Worm (Caenorhabditis elegans): Measurements from ENCODE around the gene cdh-10.
A peak's percentile ranks its signal among the peaks of the same experiment; 100 is the strongest.

The cdh-10 gene

DNA sequence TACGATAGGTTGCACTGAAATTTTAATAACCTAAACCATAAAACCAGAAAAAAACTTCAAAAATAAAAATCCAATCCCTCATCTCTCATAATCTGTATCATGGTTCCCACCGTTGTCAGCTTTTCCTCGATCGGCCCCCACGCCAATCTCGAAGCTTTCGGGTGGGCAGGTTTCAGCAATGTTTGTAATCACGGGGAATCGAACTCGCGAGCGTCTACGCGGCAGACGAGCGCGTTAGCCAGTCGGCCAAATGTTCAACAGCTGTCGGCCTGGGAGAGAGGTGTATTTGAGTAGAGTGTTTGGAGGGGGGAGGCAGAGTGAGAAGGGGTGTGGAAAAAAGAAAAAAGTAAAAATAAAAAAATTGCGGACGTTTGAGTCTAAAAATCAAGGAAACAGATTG lies 54.7 kb downstream of the cdh-10 start:
- TF ChIP-seq eyg-1 (tag; optimal IDR thresholded peaks at IDR 0.05) (peak; percentile 94), ceh-22 (tag; optimal IDR thresholded peaks at IDR 0.05) (peak; percentile 61), ttx-3 (tag; optimal IDR thresholded peaks at IDR 0.05) (peak; percentile 86), F13H6.1 (tag; optimal IDR thresholded peaks at IDR 0.05) (peak; percentile 80), hlh-8 (tag; optimal IDR thresholded peaks at IDR 0.05) (peak; percentile 88), sdc-2 (tag; optimal IDR thresholded peaks at IDR 0.05) (peak; percentile 80), ceh-48 (tag; optimal IDR thresholded peaks at IDR 0.05) (peak; percentile 70), ceh-19 (GFP tag; optimal IDR thresholded peaks at IDR 0.05) (peak; percentile 91), syd-9 (tag; optimal IDR thresholded peaks at IDR 0.05) (peak; percentile 88), mec-3 (tag; optimal IDR thresholded peaks at IDR 0.05; ENCODE audit: borderline replicate concordance) (peak; percentile 66), ceh-2 (tag; optimal IDR thresholded peaks at IDR 0.05) (peak; percentile 74), Y22D7AL.16 (tag; optimal IDR thresholded peaks at IDR 0.05) (peak; percentile 76), unc-86 (tag; optimal IDR thresholded peaks at IDR 0.05) (peak; percentile 87), hlh-13 (GFP tag; optimal IDR thresholded peaks at IDR 0.05) (peak; percentile 82), hlh-15 (tag; optimal IDR thresholded peaks at IDR 0.05) (peak; percentile 72), elt-4 (tag; optimal IDR thresholded peaks at IDR 0.05) (no peak), T23F11.4 (GFP tag; optimal IDR thresholded peaks at IDR 0.05) (peak; percentile 80), unc-42 (tag; optimal IDR thresholded peaks at IDR 0.05) (peak; percentile 68), fkh-10 (GFP tag; optimal IDR thresholded peaks at IDR 0.05) (peak; percentile 65), fax-1 (tag; optimal IDR thresholded peaks at IDR 0.05) (peak; percentile 81), fkh-6 (tag; optimal IDR thresholded peaks at IDR 0.05) (peak; percentile 85), pat-9 (tag; optimal IDR thresholded peaks at IDR 0.05) (peak; percentile 76), ceh-30 (tag; optimal IDR thresholded peaks at IDR 0.05) (peak; percentile 83), nfya-1 (tag; optimal IDR thresholded peaks at IDR 0.05) (peak; percentile 85), hlh-6 (tag; optimal IDR thresholded peaks at IDR 0.05) (peak; percentile 93), ceh-9 (tag; optimal IDR thresholded peaks at IDR 0.05) (peak; percentile 1), K02D7.2 (tag; optimal IDR thresholded peaks at IDR 0.05) (peak; percentile 83), ceh-45 (GFP tag; IDR thresholded peaks at IDR 0.05) (peak; percentile 80; the same call in 1 of the 2 replicates), rnt-1 (tag; optimal IDR thresholded peaks at IDR 0.05) (peak; percentile 87), che-1 (tag; optimal IDR thresholded peaks at IDR 0.05) (peak; percentile 81), ceh-31 (tag; optimal IDR thresholded peaks at IDR 0.05) (peak; percentile 89), madf-2 (tag; optimal IDR thresholded peaks at IDR 0.05) (peak; percentile 77), ama-1 (optimal IDR thresholded peaks at IDR 0.05) (no peak), ceh-14 (tag; optimal IDR thresholded peaks at IDR 0.05) (peak; percentile 89), pros-1 (tag; optimal IDR thresholded peaks at IDR 0.05) (peak; percentile 58), odd-2 (tag; optimal IDR thresholded peaks at IDR 0.05) (peak; percentile 72), unc-55 (GFP tag; optimal IDR thresholded peaks at IDR 0.05) (no peak), tbx-2 (tag; optimal IDR thresholded peaks at IDR 0.05) (peak; percentile 94), lim-6 (tag; optimal IDR thresholded peaks at IDR 0.05) (peak; percentile 71), ceh-34 (tag; optimal IDR thresholded peaks at IDR 0.05) (peak; percentile 89), elt-2 (tag; optimal IDR thresholded peaks at IDR 0.05) (peak; percentile 92), pqm-1 (tag; optimal IDR thresholded peaks at IDR 0.05) (peak; percentile 83), pax-1 (tag; optimal IDR thresholded peaks at IDR 0.05) (no peak), tbx-7 (tag; optimal IDR thresholded peaks at IDR 0.05) (peak; percentile 61), sox-2 (GFP tag; IDR thresholded peaks at IDR 0.05) (peak; percentile 60; the same call in 1 of the 2 replicates), hlh-30 (tag; optimal IDR thresholded peaks at IDR 0.05; ENCODE audit: insufficient read depth) (peak; percentile 84), C08G9.2 (tag; optimal IDR thresholded peaks at IDR 0.05) (peak; percentile 76), sox-4 (tag; optimal IDR thresholded peaks at IDR 0.05) (peak; percentile 81), npax-4 (tag; optimal IDR thresholded peaks at IDR 0.05) (peak; percentile 63), unc-3 (GFP tag; conservative IDR thresholded peaks at IDR 0.05) (peak; percentile 85), unc-3 (tag; optimal IDR thresholded peaks at IDR 0.05) (peak; percentile 79), ceh-24 (tag; optimal IDR thresholded peaks at IDR 0.05) (peak; percentile 52), zip-5 (tag; optimal IDR thresholded peaks at IDR 0.05) (peak; percentile 56), gmeb-2 (tag; optimal IDR thresholded peaks at IDR 0.05) (peak; percentile 85)

Data from whole organism, late embryonic.